Fruit fly (Drosophila melanogaster) Kc167 (cell line): Measurements from ENCODE around the gene TH1.

Source experiments
- Sin3A ChIP-seq: fragments of >200 bp; optimal IDR thresholded peaks from 2 replicates; lab custom pipeline; 2018; ENCODE audit warnings: missing external identifiers
- insv ChIP-seq: fragments of >200 bp; optimal IDR thresholded peaks from 3 replicates; lab custom pipeline; 2018; ENCODE audit warnings: missing external identifiers
- psq ChIP-seq: fragments of >200 bp; optimal IDR thresholded peaks from 2 replicates; lab custom pipeline; 2017; ENCODE audit warnings: missing external identifiers
- ttk ChIP-seq: sonication (Bioruptor generic); optimal IDR thresholded peaks from 2 replicates; lab custom pipeline; 2017; ENCODE audit warnings: missing external identifiers

DNA sequence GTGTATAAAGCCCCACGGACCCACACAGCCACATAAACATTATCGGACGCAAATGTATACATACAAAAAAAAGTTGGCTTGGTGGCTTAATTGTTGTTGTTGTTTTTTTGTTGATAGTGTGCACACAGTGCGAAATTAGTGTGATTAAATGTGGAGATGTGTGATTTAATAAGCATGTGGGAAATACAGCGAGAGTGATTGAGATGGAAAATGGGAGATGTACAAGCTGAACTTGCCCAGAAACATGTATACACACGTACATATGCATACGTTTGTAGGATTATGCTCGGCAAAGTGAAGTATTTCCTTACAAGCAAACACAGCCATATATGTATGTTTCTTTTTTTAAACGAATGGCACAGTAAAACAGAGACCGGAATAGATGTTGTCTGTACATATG lies 17.7 kb downstream of the TH1 start:
- TF ChIP-seq ttk (lab: Kevin White, UChicago) (no peak), psq (no peak), Sin3A (lab: Kevin White, UChicago) (no peak), insv (lab: Kevin White, UChicago) (no peak)
